Worm (Caenorhabditis elegans) whole organism, L4/young adult: ENCODE results near the gene srw-9.

Experiments used
- W03F9.2 ChIP-seq: fragments of 150-350 bp; optimal IDR thresholded peaks from 2 replicates; lab custom pipeline; 2014; ENCODE audit warnings: missing biosample characterization, missing genetic modification characterization
- him-1 ChIP-seq: sonication (generic microtip); optimal IDR thresholded peaks from 2 replicates; lab custom pipeline; 2016; ENCODE audit warnings: missing genotype, missing genetic modification reagents, missing genetic modification characterization, missing compliant biosample characterization

DNA sequence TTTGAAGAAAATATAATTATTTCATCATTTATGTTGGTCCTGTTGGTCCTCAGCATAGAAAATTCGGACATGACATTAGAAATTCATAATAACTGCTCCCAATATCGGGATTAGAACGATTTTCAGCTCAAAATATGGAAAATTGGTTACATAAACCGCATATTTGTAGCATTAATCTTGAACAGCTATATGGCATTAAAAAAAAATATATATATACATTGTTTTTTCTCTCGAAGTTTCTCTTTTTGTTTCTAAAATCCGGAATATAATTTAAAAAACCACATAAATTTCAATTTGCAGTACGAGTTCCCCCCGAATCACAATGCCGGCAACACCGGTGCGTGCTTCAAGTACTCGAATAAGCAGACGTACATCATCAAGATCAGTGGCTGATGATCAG lies 43.2 kb upstream of the srw-9 start, which contains the start of gene ssl-1:
- TF ChIP-seq him-1 (tag; lab: Kevin White, UChicago) (no peak), W03F9.2 (tag; lab: Kevin White, UChicago) (no peak)
